Worm (Caenorhabditis elegans): Measurements from ENCODE around the gene nlp-36.
A peak's percentile ranks its signal among the peaks of the same experiment; 100 is the strongest.

nlp-36 gene

DNA sequence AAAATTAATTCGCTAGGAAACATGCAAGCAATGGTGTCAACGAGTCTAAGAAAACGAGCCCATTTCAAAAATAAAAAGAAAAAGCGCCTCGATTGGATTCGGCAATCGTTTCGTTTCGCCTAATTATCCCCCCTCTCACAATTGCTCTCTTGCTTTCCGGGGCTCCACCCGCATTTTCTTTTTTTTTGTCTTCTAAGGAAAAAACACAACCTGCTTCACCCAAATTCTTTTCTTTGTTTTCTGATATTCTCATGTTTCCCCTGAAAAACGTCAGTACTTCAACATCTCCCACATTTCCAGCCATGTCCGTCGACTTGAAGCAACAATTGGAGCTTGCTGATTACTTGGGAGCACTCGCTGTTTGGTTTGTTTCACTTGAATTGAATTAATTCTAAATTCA lies at the start of gene nlp-36:
Gene nlp-36, plus strand, starts transcription at position 301 of the 400 bp plus-strand sequence.
- TF ChIP-seq blmp-1 (tag; optimal IDR thresholded peaks at IDR 0.05) (no peak), hlh-1 (tag; optimal IDR thresholded peaks at IDR 0.05) (no peak), elt-1 (tag; optimal IDR thresholded peaks at IDR 0.05; ENCODE audit: borderline replicate concordance, insufficient read depth) (no peak), nhr-76 (tag; optimal IDR thresholded peaks at IDR 0.05) (no peak), nhr-237 (tag; optimal IDR thresholded peaks at IDR 0.05) (no peak), lin-32 (GFP tag; optimal IDR thresholded peaks at IDR 0.05) (no peak), unc-39 (tag; optimal IDR thresholded peaks at IDR 0.05) (no peak), unc-62 (GFP tag; optimal IDR thresholded peaks at IDR 0.05) (no peak), tbx-8 (GFP tag; optimal IDR thresholded peaks at IDR 0.05) (no peak), lin-13 (tag; optimal IDR thresholded peaks at IDR 0.05) (no peak), ceh-43 (GFP tag; optimal IDR thresholded peaks at IDR 0.05) (no peak), ces-1 (GFP tag; optimal IDR thresholded peaks at IDR 0.05) (no peak), nhr-12 (tag; optimal IDR thresholded peaks at IDR 0.05) (no peak), snpc-4 (tag; optimal IDR thresholded peaks at IDR 0.05) (no peak), drap-1 (GFP tag; optimal IDR thresholded peaks at IDR 0.05) (no peak), sem-2 (GFP tag; optimal IDR thresholded peaks at IDR 0.05) (no peak), bed-3 (GFP tag; optimal IDR thresholded peaks at IDR 0.05) (no peak)

ce11 chrIII:9439399-9439798 lies 49.1 kb upstream of the nlp-36 start, which contains the start of gene F54C8.1:
TSS of gene F54C8.1 (plus strand) at chrIII:9439699.
- no peak for TF ChIP-seq sem-2 (GFP tag; optimal IDR thresholded peaks at IDR 0.05)
- TF ChIP-seq snpc-4 (tag; optimal IDR thresholded peaks at IDR 0.05): no peak
- TF ChIP-seq mls-2 (tag; optimal IDR thresholded peaks at IDR 0.05): no peak
- TF ChIP-seq ceh-83 (GFP tag; optimal IDR thresholded peaks at IDR 0.05): no peak
- TF ChIP-seq lin-32 (GFP tag; optimal IDR thresholded peaks at IDR 0.05): no peak
- no peak for TF ChIP-seq drap-1 (GFP tag; optimal IDR thresholded peaks at IDR 0.05)
- no peak for TF ChIP-seq unc-62 (GFP tag; optimal IDR thresholded peaks at IDR 0.05)
- TF ChIP-seq ztf-11 (tag; optimal IDR thresholded peaks at IDR 0.05): no peak
- no peak for TF ChIP-seq flh-1 (GFP tag; optimal IDR thresholded peaks at IDR 0.05)
- TF ChIP-seq ceh-43 (GFP tag; optimal IDR thresholded peaks at IDR 0.05): no peak
- TF ChIP-seq mep-1 (tag; optimal IDR thresholded peaks at IDR 0.05): no peak
- no peak for TF ChIP-seq nhr-28 (tag; optimal IDR thresholded peaks at IDR 0.05)
- no peak for TF ChIP-seq bed-3 (GFP tag; optimal IDR thresholded peaks at IDR 0.05)
- no peak for TF ChIP-seq M03D4.4 (tag; optimal IDR thresholded peaks at IDR 0.05)

DNA sequence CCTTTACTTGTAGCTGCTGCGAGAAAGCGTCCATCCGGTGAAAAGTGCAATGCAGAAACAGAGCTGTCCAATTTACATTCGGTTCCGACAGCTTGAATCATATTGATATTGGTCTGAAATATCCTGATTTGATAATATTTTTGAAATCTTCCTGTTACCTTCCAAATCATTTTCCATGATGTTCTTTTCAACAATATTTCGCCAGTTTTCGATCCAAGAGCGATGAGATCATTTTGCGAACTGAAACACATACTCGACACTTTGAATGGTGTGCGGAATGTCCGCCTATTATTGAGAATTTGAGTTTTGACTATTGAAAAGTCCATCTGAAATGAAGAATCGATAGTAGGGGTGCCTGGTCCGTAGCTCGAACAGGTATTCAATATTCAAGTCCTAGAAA lies 47.4 kb upstream of the nlp-36 start, which contains the start of gene emb-30:
Gene emb-30, minus strand, starts transcription at position 328 of the 400 bp plus-strand sequence.
- TF ChIP-seq nhr-2 (tag; optimal IDR thresholded peaks at IDR 0.05) (no peak), M03D4.4 (tag; optimal IDR thresholded peaks at IDR 0.05) (no peak), mab-5 (tag; optimal IDR thresholded peaks at IDR 0.05) (no peak), sem-2 (GFP tag; optimal IDR thresholded peaks at IDR 0.05) (no peak), unc-39 (tag; optimal IDR thresholded peaks at IDR 0.05) (no peak), bed-3 (GFP tag; optimal IDR thresholded peaks at IDR 0.05) (no peak), mep-1 (tag; optimal IDR thresholded peaks at IDR 0.05) (no peak), cnd-1 (tag; optimal IDR thresholded peaks at IDR 0.05) (no peak), lin-13 (tag; optimal IDR thresholded peaks at IDR 0.05) (no peak), nhr-28 (tag; optimal IDR thresholded peaks at IDR 0.05) (no peak)

DNA sequence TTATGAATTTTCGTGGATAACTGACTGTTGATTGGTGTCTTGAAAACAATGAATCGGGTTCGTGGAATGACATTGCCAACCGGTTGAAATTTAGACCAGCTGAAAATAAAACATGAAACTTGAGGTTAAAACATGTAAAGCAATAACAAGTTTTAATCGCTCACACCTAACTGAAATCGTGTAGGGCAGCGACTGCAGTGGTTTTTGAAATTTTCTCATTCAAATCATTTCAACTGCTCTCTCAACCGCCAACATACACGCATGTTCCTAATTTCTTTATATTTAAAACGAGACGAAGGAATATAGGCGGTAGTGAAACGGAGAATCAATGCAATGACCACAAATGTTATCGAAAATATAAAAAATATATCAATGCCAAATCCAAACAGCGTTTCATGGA lies 45.7 kb upstream of the nlp-36 start:
- no peak for TF ChIP-seq unc-62 (GFP tag; optimal IDR thresholded peaks at IDR 0.05)
- TF ChIP-seq unc-120 (tag; optimal IDR thresholded peaks at IDR 0.05; ENCODE audit: poor library complexity, severe bottlenecking): no peak
- TF ChIP-seq bed-3 (GFP tag; optimal IDR thresholded peaks at IDR 0.05): no peak
- no peak for TF ChIP-seq M03D4.4 (tag; optimal IDR thresholded peaks at IDR 0.05)
- TF ChIP-seq flh-1 (GFP tag; optimal IDR thresholded peaks at IDR 0.05): no peak
- no peak for TF ChIP-seq ces-1 (GFP tag; optimal IDR thresholded peaks at IDR 0.05)
- TF ChIP-seq tbx-8 (GFP tag; optimal IDR thresholded peaks at IDR 0.05): no peak
- TF ChIP-seq hlh-1 (tag; optimal IDR thresholded peaks at IDR 0.05): no peak

DNA sequence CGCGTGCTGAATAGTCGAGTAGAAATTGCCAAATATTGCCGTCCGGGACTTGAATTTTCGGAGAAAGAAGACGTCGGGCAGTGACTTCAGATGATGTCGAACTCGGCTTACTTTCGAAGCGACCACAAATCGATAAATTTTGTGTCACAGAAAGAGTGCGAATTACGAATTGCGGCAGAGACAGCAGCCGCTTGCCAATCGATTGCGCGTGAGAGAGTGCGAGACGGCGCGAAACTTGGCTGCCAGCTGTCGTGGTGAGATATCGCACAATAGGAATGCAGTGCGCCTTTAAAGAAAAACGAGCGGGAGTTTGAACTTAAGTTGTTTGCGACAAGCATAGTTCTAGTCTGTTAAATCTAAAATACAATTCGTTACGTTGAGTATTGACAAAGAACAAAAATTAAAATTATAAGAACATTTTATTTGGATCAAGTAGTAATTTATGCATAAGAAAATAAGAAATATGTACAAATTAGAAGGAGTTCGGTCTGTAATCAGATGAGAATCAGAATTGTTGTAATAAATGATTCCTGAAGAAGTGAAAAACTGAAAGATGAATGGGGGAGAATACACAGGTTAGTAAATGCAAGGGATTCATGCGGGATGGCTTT lies 45.0 kb upstream of the nlp-36 start, which contains the start of gene pir-2:
Gene pir-2, minus strand, starts transcription at position 218 of the 611 bp plus-strand sequence.
- TF ChIP-seq hlh-1 (tag; optimal IDR thresholded peaks at IDR 0.05): peak; percentile 98
- peak; percentile 66 for TF ChIP-seq ceh-83 (GFP tag; optimal IDR thresholded peaks at IDR 0.05)
- peak; percentile 8 for TF ChIP-seq elt-3 (tag; optimal IDR thresholded peaks at IDR 0.05)
- no peak for TF ChIP-seq mab-5 (tag; optimal IDR thresholded peaks at IDR 0.05)
- TF ChIP-seq lin-32 (GFP tag; optimal IDR thresholded peaks at IDR 0.05): peak; percentile 83
- peak; percentile 32 for TF ChIP-seq drap-1 (GFP tag; optimal IDR thresholded peaks at IDR 0.05)
- TF ChIP-seq nhr-2 (tag; optimal IDR thresholded peaks at IDR 0.05): peak; percentile 12
- peak; percentile 82 for TF ChIP-seq unc-120 (tag; optimal IDR thresholded peaks at IDR 0.05; ENCODE audit: poor library complexity, severe bottlenecking)
- peak; percentile 84 for TF ChIP-seq ces-1 (GFP tag; optimal IDR thresholded peaks at IDR 0.05)
- TF ChIP-seq M03D4.4 (tag; optimal IDR thresholded peaks at IDR 0.05): no peak
- peak; percentile 66 for TF ChIP-seq mls-2 (tag; optimal IDR thresholded peaks at IDR 0.05)
- peak; percentile 28 for TF ChIP-seq lin-13 (tag; optimal IDR thresholded peaks at IDR 0.05)
- no peak for TF ChIP-seq nhr-28 (tag; optimal IDR thresholded peaks at IDR 0.05)
- TF ChIP-seq sptf-1 (tag; optimal IDR thresholded peaks at IDR 0.05): peak; percentile 73
- TF ChIP-seq ham-2 (GFP tag; optimal IDR thresholded peaks at IDR 0.05): peak; percentile 69
- no peak for TF ChIP-seq zip-8 (tag; optimal IDR thresholded peaks at IDR 0.05)
- TF ChIP-seq ztf-11 (tag; optimal IDR thresholded peaks at IDR 0.05): peak; percentile 63
- peak; percentile 65 for TF ChIP-seq nhr-237 (tag; optimal IDR thresholded peaks at IDR 0.05)
- TF ChIP-seq unc-39 (tag; optimal IDR thresholded peaks at IDR 0.05): no peak
- TF ChIP-seq mep-1 (tag; optimal IDR thresholded peaks at IDR 0.05): peak; percentile 88
- no peak for TF ChIP-seq ceh-43 (GFP tag; optimal IDR thresholded peaks at IDR 0.05)
- TF ChIP-seq tbx-8 (GFP tag; optimal IDR thresholded peaks at IDR 0.05): no peak
- peak; percentile 74 for TF ChIP-seq unc-62 (GFP tag; optimal IDR thresholded peaks at IDR 0.05)
- no peak for TF ChIP-seq elt-1 (tag; optimal IDR thresholded peaks at IDR 0.05; ENCODE audit: borderline replicate concordance, insufficient read depth)
- peak; percentile 83 for TF ChIP-seq pha-4 (tag; optimal IDR thresholded peaks at IDR 0.05)
- no peak for TF ChIP-seq bed-3 (GFP tag; optimal IDR thresholded peaks at IDR 0.05)
- TF ChIP-seq cnd-1 (tag; optimal IDR thresholded peaks at IDR 0.05): peak; percentile 94
- TF ChIP-seq sem-2 (GFP tag; optimal IDR thresholded peaks at IDR 0.05): no peak
- TF ChIP-seq nhr-12 (tag; optimal IDR thresholded peaks at IDR 0.05): no peak
- TF ChIP-seq lsy-2 (tag; optimal IDR thresholded peaks at IDR 0.05): peak; percentile 85
- no peak for TF ChIP-seq nhr-76 (tag; optimal IDR thresholded peaks at IDR 0.05)
- no peak for TF ChIP-seq blmp-1 (tag; optimal IDR thresholded peaks at IDR 0.05)
- TF ChIP-seq flh-1 (GFP tag; optimal IDR thresholded peaks at IDR 0.05): no peak

All from whole organism, mixed stage, embryonic.